Worm (Caenorhabditis elegans): ENCODE measurements around the gene F59E12.6.
A peak's percentile ranks its signal among the peaks of the same experiment; 100 is the strongest.

Gene F59E12.6

DNA sequence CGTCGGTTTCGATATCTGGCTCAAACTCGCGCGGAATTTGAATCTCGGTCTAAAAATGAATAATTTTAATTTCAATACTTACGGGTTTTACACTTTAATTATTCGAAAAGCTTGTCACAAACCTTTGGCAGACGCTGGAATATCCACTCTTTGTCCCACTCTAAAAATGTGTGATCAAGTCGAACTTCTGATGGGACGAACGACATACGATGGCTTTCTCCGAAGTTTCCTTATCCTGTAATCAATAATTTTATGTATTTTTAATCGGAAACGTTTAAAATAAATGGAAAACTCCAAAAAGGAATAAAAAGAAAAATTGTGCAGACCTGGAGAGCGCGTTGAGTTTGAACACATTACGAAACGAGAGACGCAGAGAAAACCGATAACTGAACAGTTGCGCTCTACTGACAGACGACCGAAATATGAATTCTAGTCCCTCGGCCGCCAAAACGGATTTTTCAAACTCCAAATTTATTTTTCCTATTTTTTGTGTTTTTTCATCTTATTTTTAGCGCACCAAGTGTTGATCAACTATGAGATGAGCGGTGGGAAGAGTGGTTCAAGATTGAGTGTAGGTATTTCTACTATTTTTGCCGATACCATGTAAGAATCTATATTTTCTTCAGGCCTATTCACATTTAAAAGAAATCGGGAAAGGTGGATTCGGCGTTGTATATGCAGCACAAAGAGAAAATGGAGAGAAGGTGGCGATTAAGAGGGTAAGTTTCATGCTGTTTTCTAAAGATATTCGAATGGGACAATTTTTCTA lies 18.7 kb upstream of the F59E12.6 start, which contains the start of the genes sam-4, F59E12.17 and zyg-1 (continued):
- TF ChIP-seq R02D3.7 (tag; optimal IDR thresholded peaks at IDR 0.05) (no peak), fkh-10 (GFP tag; optimal IDR thresholded peaks at IDR 0.05) (no peak), ceh-16 (tag; optimal IDR thresholded peaks at IDR 0.05) (no peak), aly-2 (tag; optimal IDR thresholded peaks at IDR 0.05) (no peak), nhr-25 (tag; optimal IDR thresholded peaks at IDR 0.05) (peak; percentile 51), elt-3 (tag; optimal IDR thresholded peaks at IDR 0.05) (no peak), ceh-82 (tag; optimal IDR thresholded peaks at IDR 0.05) (no peak), nhr-28 (tag; optimal IDR thresholded peaks at IDR 0.05) (no peak), egl-5 (tag; optimal IDR thresholded peaks at IDR 0.05) (peak; percentile 63), hmg-11 (tag; optimal IDR thresholded peaks at IDR 0.05) (peak; percentile 35), unc-62 (GFP tag; optimal IDR thresholded peaks at IDR 0.05) (no peak), snpc-4 (tag; optimal IDR thresholded peaks at IDR 0.05) (no peak), pha-4 (tag; optimal IDR thresholded peaks at IDR 0.05) (peak; percentile 87), ztf-11 (tag; optimal IDR thresholded peaks at IDR 0.05) (no peak), elt-1 (tag; optimal IDR thresholded peaks at IDR 0.05) (no peak)

DNA sequence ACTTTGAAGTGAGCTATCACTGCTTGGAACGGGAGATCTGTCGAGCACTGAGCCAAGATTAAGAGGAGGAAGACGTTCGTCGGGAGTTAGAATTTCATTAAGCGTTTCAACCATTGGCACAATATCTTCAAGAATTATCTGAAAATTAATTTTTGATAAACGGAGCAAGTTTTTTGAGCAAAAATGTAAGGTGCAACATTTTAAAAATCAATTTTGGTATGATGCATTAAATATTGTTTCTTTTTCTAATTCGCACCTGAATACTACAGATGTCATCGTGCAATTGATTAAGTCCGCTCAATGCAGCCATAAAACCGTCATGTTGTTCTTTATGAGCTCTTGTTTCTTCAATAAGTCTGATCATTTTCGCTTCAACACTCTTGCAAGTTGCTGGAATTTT lies 17.5 kb upstream of the F59E12.6 start, which contains the start of gene ddl-1:
Gene ddl-1 (minus strand): TSS at position 101 of the 400 bp plus-strand sequence.
- TF ChIP-seq egl-27 (tag; optimal IDR thresholded peaks at IDR 0.05) (no peak), elt-3 (tag; optimal IDR thresholded peaks at IDR 0.05) (no peak), fkh-10 (GFP tag; optimal IDR thresholded peaks at IDR 0.05) (no peak), nhr-28 (tag; optimal IDR thresholded peaks at IDR 0.05) (no peak), nhr-12 (tag; optimal IDR thresholded peaks at IDR 0.05) (no peak), ztf-11 (tag; optimal IDR thresholded peaks at IDR 0.05) (no peak), lsy-12 (tag; optimal IDR thresholded peaks at IDR 0.05) (no peak), lin-15B (tag; optimal IDR thresholded peaks at IDR 0.05) (no peak)

DNA sequence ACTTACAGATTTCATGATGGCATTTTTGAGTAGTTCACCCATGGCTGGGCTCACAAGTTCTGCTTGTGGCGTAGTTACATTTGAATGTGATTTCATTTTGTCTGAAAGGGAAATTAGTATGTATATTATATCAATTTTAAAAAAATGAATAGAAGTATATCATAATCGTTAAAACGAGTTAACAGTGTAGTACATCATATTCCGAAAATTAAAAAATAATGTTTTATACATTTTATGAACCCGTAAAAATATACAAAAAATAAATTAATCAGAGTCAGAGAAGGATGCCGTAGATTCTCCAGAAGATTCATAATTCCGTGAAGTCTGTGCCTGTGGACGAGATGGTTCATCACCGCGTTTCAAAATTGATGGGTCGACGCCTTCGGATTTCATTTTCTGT lies 16.2 kb upstream of the F59E12.6 start, which contains the start of gene F59E12.9:
Gene F59E12.9 (minus strand): TSS at position 101 of the 400 bp plus-strand sequence.
- no peak for TF ChIP-seq nhr-28 (tag; optimal IDR thresholded peaks at IDR 0.05)
- no peak for TF ChIP-seq mml-1 (tag; optimal IDR thresholded peaks at IDR 0.05)
- no peak for TF ChIP-seq nhr-77 (tag; optimal IDR thresholded peaks at IDR 0.05)
- no peak for TF ChIP-seq nhr-76 (tag; optimal IDR thresholded peaks at IDR 0.05)
- no peak for TF ChIP-seq nhr-43 (tag; optimal IDR thresholded peaks at IDR 0.05; ENCODE audit: poor library complexity, severe bottlenecking)
- no peak for TF ChIP-seq nhr-12 (tag; optimal IDR thresholded peaks at IDR 0.05)
- no peak for TF ChIP-seq nhr-67 (tag; optimal IDR thresholded peaks at IDR 0.05)
- TF ChIP-seq ceh-16 (tag; optimal IDR thresholded peaks at IDR 0.05) = no peak
- no peak for TF ChIP-seq daf-12 (tag; optimal IDR thresholded peaks at IDR 0.05)
- no peak for TF ChIP-seq hmg-11 (tag; optimal IDR thresholded peaks at IDR 0.05)
- no peak for TF ChIP-seq ceh-82 (tag; optimal IDR thresholded peaks at IDR 0.05)

DNA sequence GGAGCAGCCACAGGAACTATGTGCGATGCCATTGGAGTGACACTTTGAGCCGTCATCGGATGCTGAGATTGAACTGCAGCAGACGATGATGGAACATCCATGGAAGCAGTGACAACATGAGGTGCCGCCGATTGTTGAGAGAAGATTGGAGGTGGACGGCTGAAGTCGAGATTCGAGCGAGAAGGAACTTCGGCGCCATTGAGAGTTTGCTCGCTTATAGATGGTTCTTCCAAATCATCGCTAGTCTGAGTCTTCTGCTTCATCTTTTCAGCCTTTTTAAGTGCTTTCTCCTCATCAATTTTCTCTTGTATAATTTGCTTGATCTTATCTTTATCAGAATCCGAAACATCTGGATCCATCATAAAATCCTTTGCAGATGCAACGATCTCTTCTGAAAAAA lies 11.4 kb upstream of the F59E12.6 start:
- TF ChIP-seq nhr-67 (tag; optimal IDR thresholded peaks at IDR 0.05) (no peak), egl-27 (tag; optimal IDR thresholded peaks at IDR 0.05) (no peak), fos-1 (tag; optimal IDR thresholded peaks at IDR 0.05) (no peak), elt-3 (tag; optimal IDR thresholded peaks at IDR 0.05) (no peak)

DNA sequence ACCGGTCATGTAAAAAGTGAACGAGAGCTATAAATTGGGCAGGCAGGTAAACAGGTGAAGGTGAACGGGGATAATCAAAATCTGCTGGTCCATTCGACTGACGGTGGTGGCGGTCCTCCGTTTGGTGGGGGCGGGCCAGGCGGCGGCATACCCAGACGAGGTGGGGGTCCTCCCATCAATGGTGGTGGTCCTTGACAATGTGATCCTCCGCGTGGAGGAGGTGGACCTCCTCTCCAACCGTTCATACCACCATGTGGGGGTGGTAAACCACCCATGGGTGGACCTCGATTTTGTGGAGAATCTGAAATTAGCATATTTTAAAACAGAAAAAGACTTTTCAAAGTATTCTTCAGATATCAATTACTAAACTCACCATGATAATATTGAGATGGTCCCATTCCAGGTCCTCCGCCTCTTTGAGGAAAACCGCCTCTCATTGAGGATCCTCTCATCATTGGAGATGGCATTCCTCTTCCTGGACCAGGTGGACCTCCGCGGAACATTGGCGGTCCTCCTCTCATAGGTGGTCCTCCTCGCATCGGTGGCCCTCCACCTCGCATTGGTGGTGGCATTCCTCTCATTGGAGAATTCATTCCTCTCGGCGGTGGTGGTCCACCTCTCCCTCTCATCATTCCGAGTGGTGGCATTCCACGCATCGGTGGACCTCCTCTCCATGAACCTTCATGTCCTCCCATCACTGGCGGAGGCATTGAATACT lies 9.8 kb upstream of the F59E12.6 start:
- TF ChIP-seq skn-1 (tag; optimal IDR thresholded peaks at IDR 0.05) = no peak
- no peak for TF ChIP-seq elt-1 (tag; optimal IDR thresholded peaks at IDR 0.05)
- TF ChIP-seq eor-1 (tag; optimal IDR thresholded peaks at IDR 0.05) = no peak
- TF ChIP-seq lin-39 (tag; optimal IDR thresholded peaks at IDR 0.05) = no peak
- no peak for TF ChIP-seq snpc-4 (tag; optimal IDR thresholded peaks at IDR 0.05)
- TF ChIP-seq mml-1 (tag; optimal IDR thresholded peaks at IDR 0.05) = no peak
- TF ChIP-seq jun-1 (tag; optimal IDR thresholded peaks at IDR 0.05) = no peak
- no peak for TF ChIP-seq nhr-11 (tag; optimal IDR thresholded peaks at IDR 0.05)
